Fruit fly (Drosophila melanogaster) whole organism, embryonic: Measurements from ENCODE around the gene CG8281.

Experiments
- CG10979 ChIP-seq: fragments of 200-800 bp; sonication (Bioruptor generic); optimal IDR thresholded peaks from 2 replicates; lab custom pipeline; 2018; ENCODE audit warnings: missing biosample characterization, mild to moderate bottlenecking, missing genetic modification characterization, moderate library complexity
- CG1233 ChIP-seq: fragments of 200-800 bp; sonication (Bioruptor generic); optimal IDR thresholded peaks from 4 replicates; lab custom pipeline; 2018; ENCODE audit warnings: missing biosample characterization, mild to moderate bottlenecking, missing genetic modification characterization
- CG12659 ChIP-seq: fragments of 200-800 bp; sonication (Bioruptor generic); optimal IDR thresholded peaks from 3 replicates; lab custom pipeline; 2017; ENCODE audit warnings: mild to moderate bottlenecking, missing biosample characterization, missing genetic modification reagents, missing genetic modification characterization
- CG13123 ChIP-seq: fragments of 200-800 bp; sonication (Bioruptor generic); optimal IDR thresholded peaks from 2 replicates; lab custom pipeline; 2016; ENCODE audit warnings: missing biosample characterization, missing genetic modification characterization
- CG13775 ChIP-seq: fragments of 200-800 bp; sonication (Bioruptor generic); optimal IDR thresholded peaks from 3 replicates; lab custom pipeline; 2017; ENCODE audit warnings: missing biosample characterization, mild to moderate bottlenecking, missing genetic modification characterization
- CG15601 ChIP-seq: fragments of 200-800 bp; sonication (Bioruptor generic); optimal IDR thresholded peaks from 3 replicates; lab custom pipeline; 2019; ENCODE audit warnings: missing biosample characterization, mild to moderate bottlenecking, missing genetic modification characterization, moderate library complexity
- CG17361 ChIP-seq: fragments of 200-800 bp; sonication (Bioruptor generic); IDR thresholded peaks from 3 replicates; pipeline ENCODE4 v1.3.6; 2022; ENCODE audit warnings: missing biosample characterization, missing genetic modification characterization
- CG17612 ChIP-seq: fragments of 200-800 bp; sonication (Bioruptor generic); IDR thresholded peaks from 2 replicates; pipeline ENCODE4 v1.3.6; 2022; ENCODE audit warnings: missing biosample characterization, missing genetic modification characterization
- CG18476 ChIP-seq: fragments of 200-800 bp; sonication (Bioruptor generic); optimal IDR thresholded peaks from 2 replicates; lab custom pipeline; 2016; ENCODE audit warnings: missing biosample characterization, mild to moderate bottlenecking, missing genetic modification characterization
- CG32772 ChIP-seq: fragments of 200-800 bp; sonication (Bioruptor generic); IDR thresholded peaks from 2 replicates; pipeline ENCODE4 v1.3.6; 2022; ENCODE audit warnings: missing biosample characterization, missing genetic modification characterization
- CG4282 ChIP-seq: fragments of 200-800 bp; sonication (Bioruptor generic); optimal IDR thresholded peaks from 2 replicates; lab custom pipeline; 2016; ENCODE audit warnings: missing biosample characterization, missing genetic modification characterization
- CG4854 ChIP-seq: fragments of 200-800 bp; sonication (Bioruptor generic); optimal IDR thresholded peaks from 2 replicates; lab custom pipeline; 2016; ENCODE audit warnings: missing biosample characterization, missing genetic modification characterization, inconsistent platforms
- CG5953 ChIP-seq: fragments of 200-800 bp; sonication (Bioruptor generic); IDR thresholded peaks from 2 replicates; pipeline ENCODE4 v1.3.6; 2022; ENCODE audit warnings: missing biosample characterization, missing genetic modification characterization
- CG6791 ChIP-seq: fragments of 200-800 bp; sonication (Bioruptor generic); IDR thresholded peaks from 3 replicates; pipeline ENCODE4 v1.3.6; 2022; ENCODE audit warnings: missing biosample characterization, missing genetic modification characterization; ENCODE audit not compliant: partially characterized antibody
- D19B ChIP-seq: fragments of 200-800 bp; sonication (Bioruptor generic); optimal IDR thresholded peaks from 2 replicates; lab custom pipeline; 2017; ENCODE audit warnings: missing biosample characterization, mild to moderate bottlenecking, missing genetic modification characterization
- Fer2 ChIP-seq: fragments of 200-800 bp; sonication (Bioruptor generic); optimal IDR thresholded peaks from 2 replicates; lab custom pipeline; 2018; ENCODE audit warnings: missing biosample characterization, mild to moderate bottlenecking, missing genetic modification characterization, moderate library complexity
- Fer3 ChIP-seq: fragments of 200-800 bp; sonication (Bioruptor generic); optimal IDR thresholded peaks from 2 replicates; lab custom pipeline; 2018; ENCODE audit warnings: missing biosample characterization, mild to moderate bottlenecking, missing genetic modification characterization, moderate library complexity
- Max ChIP-seq: fragments of 200-800 bp; sonication (Bioruptor generic); optimal IDR thresholded peaks from 2 replicates; lab custom pipeline; 2016; ENCODE audit warnings: missing biosample characterization, mild to moderate bottlenecking, missing genetic modification characterization
- NfI ChIP-seq: fragments of 200-800 bp; sonication (Bioruptor generic); optimal IDR thresholded peaks from 3 replicates; lab custom pipeline; 2018; ENCODE audit warnings: missing biosample characterization, mild to moderate bottlenecking, missing genetic modification characterization, moderate library complexity
- Oli ChIP-seq: fragments of 200-800 bp; sonication (Bioruptor generic); optimal IDR thresholded peaks from 2 replicates; lab custom pipeline; 2018; ENCODE audit warnings: missing biosample characterization, mild to moderate bottlenecking, missing genetic modification characterization, moderate library complexity
- Pdp1 ChIP-seq, 2 experiments: fragments of 200-800 bp; sonication (Bioruptor generic); optimal IDR thresholded peaks; 3 replicates each; lab custom pipeline; 2016; ENCODE audit warnings: missing biosample characterization in 2 of 2, missing genetic modification characterization in 2 of 2, mild to moderate bottlenecking in 1 of 2, moderate library complexity in 1 of 2
- Ravus ChIP-seq: fragments of 200-800 bp; sonication (Bioruptor generic); IDR thresholded peaks from 2 replicates; pipeline ENCODE4 v1.3.6; 2022; ENCODE audit warnings: missing biosample characterization, missing genetic modification characterization
- Xrp1 ChIP-seq: fragments of 200-800 bp; sonication (Bioruptor generic); IDR thresholded peaks from 2 replicates; pipeline ENCODE4 v1.3.6; 2022; ENCODE audit warnings: missing biosample characterization, missing genetic modification characterization
- ara ChIP-seq: fragments of 200-800 bp; sonication (Bioruptor generic); IDR thresholded peaks from 2 replicates; pipeline ENCODE4 v1.3.6; 2022; ENCODE audit warnings: missing biosample characterization, missing genetic modification characterization
- bcd ChIP-seq: fragments of 200-800 bp; sonication (Bioruptor generic); optimal IDR thresholded peaks from 2 replicates; lab custom pipeline; 2017; ENCODE audit warnings: missing biosample characterization, mild to moderate bottlenecking, missing genetic modification characterization
- caup ChIP-seq: fragments of 200-800 bp; sonication (Bioruptor generic); optimal IDR thresholded peaks from 3 replicates; lab custom pipeline; 2017; ENCODE audit warnings: missing biosample characterization, mild to moderate bottlenecking, missing genetic modification characterization, moderate library complexity; ENCODE audit not compliant: severe bottlenecking
- crp ChIP-seq, 2 experiments: fragments of 200-800 bp; sonication (Bioruptor generic); optimal IDR thresholded peaks; 2 replicates in 1 of 2; 3 replicates in 1 of 2; lab custom pipeline; 2017; ENCODE audit warnings: missing biosample characterization in 2 of 2, missing genetic modification characterization in 2 of 2, mild to moderate bottlenecking in 1 of 2, moderate library complexity in 1 of 2
- da ChIP-seq: fragments of 200-800 bp; sonication (Bioruptor generic); optimal IDR thresholded peaks from 2 replicates; lab custom pipeline; 2016; ENCODE audit warnings: missing biosample characterization, missing genetic modification characterization
- dpn ChIP-seq, 2 experiments: fragments of 200-800 bp; sonication (Bioruptor generic); optimal IDR thresholded peaks; 3 replicates each; lab custom pipeline; 2016; ENCODE audit warnings: missing biosample characterization in 2 of 2, missing genetic modification characterization in 2 of 2
- ems ChIP-seq: fragments of 200-800 bp; sonication (Bioruptor generic); optimal IDR thresholded peaks from 3 replicates; lab custom pipeline; 2016; ENCODE audit warnings: missing biosample characterization, missing genetic modification characterization
- fd102C ChIP-seq: fragments of 200-800 bp; sonication (Bioruptor generic); optimal IDR thresholded peaks from 2 replicates; lab custom pipeline; 2018; ENCODE audit warnings: missing biosample characterization, mild to moderate bottlenecking, missing genetic modification characterization, moderate library complexity
- ham ChIP-seq: fragments of 200-800 bp; sonication (Bioruptor generic); IDR thresholded peaks from 2 replicates; pipeline ENCODE4 v1.3.6; 2022; ENCODE audit warnings: missing biosample characterization, missing genetic modification characterization
- insv ChIP-seq, 2 experiments: fragments of 200-800 bp; sonication (Bioruptor generic); optimal IDR thresholded peaks; 3 replicates each; lab custom pipeline; 2016 to 2018; ENCODE audit warnings: missing biosample characterization in 2 of 2, missing genetic modification characterization in 2 of 2
- klu ChIP-seq: fragments of 200-800 bp; sonication (Bioruptor generic); IDR thresholded peaks from 2 replicates; pipeline ENCODE4 v1.3.6; 2022; ENCODE audit warnings: missing biosample characterization, missing genetic modification characterization
- nerfin-2 ChIP-seq: fragments of 200-800 bp; sonication (Bioruptor generic); IDR thresholded peaks from 2 replicates; pipeline ENCODE4 v1.3.6; 2022; ENCODE audit warnings: missing biosample characterization, missing genetic modification characterization; ENCODE audit not compliant: partially characterized antibody
- phol ChIP-seq: fragments of 200-800 bp; sonication (Bioruptor generic); optimal IDR thresholded peaks from 3 replicates; lab custom pipeline; 2018; ENCODE audit warnings: missing biosample characterization, mild to moderate bottlenecking, missing genetic modification characterization, moderate library complexity
- pita ChIP-seq: fragments of 200-800 bp; sonication (Bioruptor generic); optimal IDR thresholded peaks from 2 replicates; lab custom pipeline; 2017; ENCODE audit warnings: missing biosample characterization, mild to moderate bottlenecking, missing genetic modification characterization
- pum ChIP-seq: fragments of 200-800 bp; sonication (Bioruptor generic); optimal IDR thresholded peaks from 2 replicates; lab custom pipeline; 2016; ENCODE audit warnings: missing biosample characterization, missing genetic modification characterization
- row ChIP-seq: fragments of 200-800 bp; sonication (Bioruptor generic); IDR thresholded peaks from 3 replicates; pipeline ENCODE4 v1.3.6; 2022; ENCODE audit warnings: missing biosample characterization, missing genetic modification characterization
- sim ChIP-seq: fragments of 200-800 bp; sonication (Bioruptor generic); IDR thresholded peaks from 2 replicates; pipeline ENCODE4 v1.3.6; 2022; ENCODE audit warnings: missing biosample characterization, missing genetic modification characterization
- so ChIP-seq: fragments of 200-800 bp; sonication (Bioruptor generic); IDR thresholded peaks from 3 replicates; pipeline ENCODE4 v1.3.6; 2022; ENCODE audit warnings: missing biosample characterization, missing genetic modification characterization
- sob ChIP-seq: fragments of 200-800 bp; sonication (Bioruptor generic); IDR thresholded peaks from 2 replicates; pipeline ENCODE4 v1.3.6; 2022; ENCODE audit warnings: missing biosample characterization, missing genetic modification characterization
- tin ChIP-seq: fragments of 200-800 bp; sonication (Bioruptor generic); optimal IDR thresholded peaks from 3 replicates; lab custom pipeline; 2016; ENCODE audit warnings: missing biosample characterization, missing genetic modification characterization
- toy ChIP-seq: fragments of 200-800 bp; sonication (Bioruptor generic); IDR thresholded peaks from 2 replicates; pipeline ENCODE4 v1.3.6; 2022; ENCODE audit warnings: missing biosample characterization, missing genetic modification characterization
- tx ChIP-seq: fragments of 200-800 bp; sonication (Bioruptor generic); optimal IDR thresholded peaks from 2 replicates; lab custom pipeline; 2016; ENCODE audit warnings: missing biosample characterization, missing genetic modification characterization
- vfl ChIP-seq: fragments of 200-800 bp; sonication (Bioruptor generic); optimal IDR thresholded peaks from 2 replicates; lab custom pipeline; 2016; ENCODE audit warnings: missing biosample characterization, missing genetic modification characterization
- wdn ChIP-seq: fragments of 200-800 bp; sonication (Bioruptor generic); IDR thresholded peaks from 2 replicates; pipeline ENCODE4 v1.3.6; 2022; ENCODE audit warnings: missing biosample characterization, missing genetic modification characterization
- zen ChIP-seq: fragments of 200-800 bp; sonication (Bioruptor generic); optimal IDR thresholded peaks from 3 replicates; lab custom pipeline; 2018; ENCODE audit warnings: missing biosample characterization, mild to moderate bottlenecking, missing genetic modification characterization, moderate library complexity
- zfh1 ChIP-seq: fragments of 200-800 bp; sonication (Bioruptor generic); IDR thresholded peaks from 3 replicates; pipeline ENCODE4 v1.3.6; 2022; ENCODE audit warnings: missing biosample characterization, missing genetic modification characterization

Gene CG8281

DNA sequence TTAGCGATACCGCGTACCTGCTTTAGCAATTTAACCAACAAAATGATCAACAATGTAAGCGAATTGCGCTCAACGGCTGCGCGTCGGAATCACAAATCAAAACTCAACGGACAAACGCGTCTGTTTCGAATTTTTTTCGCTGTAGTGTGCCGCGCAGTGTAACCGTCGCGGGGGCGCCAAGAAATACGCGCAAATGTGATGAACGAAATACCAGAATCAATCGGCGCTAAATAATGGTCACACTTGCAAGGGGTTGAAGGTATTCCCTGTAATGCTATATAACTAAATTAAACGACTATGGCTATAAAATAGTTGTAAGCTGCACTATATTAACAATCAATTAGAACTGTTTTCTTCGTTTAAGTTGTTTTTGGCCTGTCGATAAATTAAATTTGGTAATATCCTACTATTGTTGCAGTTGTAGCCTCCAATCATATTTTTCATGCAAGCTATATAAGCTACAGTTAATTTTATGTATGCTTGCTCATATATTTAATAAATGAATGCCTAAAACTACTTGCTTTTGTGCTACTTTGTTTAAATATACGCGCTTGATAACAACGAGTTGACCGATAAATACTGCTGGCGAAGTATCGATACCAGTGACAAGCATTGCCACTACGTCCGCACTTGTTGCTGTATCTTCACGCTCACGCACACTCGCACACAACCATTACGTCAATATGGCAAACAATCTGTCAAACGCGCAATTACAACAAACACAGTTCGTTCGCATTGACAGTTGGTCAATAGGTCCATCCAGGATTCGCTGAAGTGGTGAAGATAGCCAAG is at the start of gene CG8281, which contains the start of gene pbl (continued):
- TF ChIP-seq dpn (GFP tag; optimal IDR thresholded peaks at IDR 0.05; lab: Kevin White, UChicago) (peak in 1 of 2 experiments; percentile 19), CG4854 (no peak), CG1233 (peak; percentile 29), so (0 out of 3 replicates have a peak, but pooled peaks have one; percentile 4), bcd (GFP tag; lab: Kevin White, UChicago) (peak; percentile 47), Oli (tag; lab: Kevin White, UChicago) (peak; percentile 29), CG12659 (GFP tag; lab: Kevin White, UChicago) (peak; percentile 68), D19B (GFP tag; lab: Kevin White, UChicago) (no peak), CG32772 (GFP tag; lab: Robert Waterston, UW) (peak; percentile 50; the same call in 1 of the 2 replicates), NfI (GFP tag; lab: Kevin White, UChicago) (no peak), klu (no peak), fd102C (no peak), crp (GFP tag; optimal IDR thresholded peaks at IDR 0.05; lab: Kevin White, UChicago) (peak in 1 of 2 experiments; percentile 12), pum (GFP tag; lab: Kevin White, UChicago) (no peak), CG5953 (GFP tag; lab: Robert Waterston, UW) (no peak), CG13123 (GFP tag; lab: Kevin White, UChicago) (peak; percentile 35), toy (no peak), CG18476 (no peak), Max (GFP tag; lab: Kevin White, UChicago) (no peak), vfl (GFP tag; lab: Kevin White, UChicago) (no peak), CG4282 (GFP tag; lab: Kevin White, UChicago) (no peak), insv (GFP tag; optimal IDR thresholded peaks at IDR 0.05; lab: Kevin White, UChicago) (no peak), Fer2 (tag; lab: Kevin White, UChicago) (no peak), da (no peak), pita (GFP tag; lab: Kevin White, UChicago) (no peak), CG17361 (GFP tag; lab: Robert Waterston, UW) (peak; percentile 81), phol (tag; lab: Kevin White, UChicago) (peak; percentile 56), CG13775 (GFP tag; lab: Kevin White, UChicago) (peak; percentile 71), CG6791 (GFP tag; lab: Robert Waterston, UW) (peak; percentile 75; the same call in 2 of the 3 replicates), Fer3 (peak; percentile 24), zfh1 (peak; percentile 68), ems (GFP tag; lab: Kevin White, UChicago) (no peak), CG10979 (tag; lab: Kevin White, UChicago) (no peak), Xrp1 (peak; percentile 31; the same call in 1 of the 2 replicates), sim (GFP tag; lab: Robert Waterston, UW) (no peak), ham (GFP tag; lab: Robert Waterston, UW) (no peak), nerfin-2 (GFP tag; lab: Robert Waterston, UW) (peak; percentile 46; the same call in 1 of the 2 replicates), tin (GFP tag; lab: Kevin White, UChicago) (peak; percentile 66), zen (tag; lab: Kevin White, UChicago) (peak; percentile 5), row (GFP tag; lab: Robert Waterston, UW) (peak; percentile 76), Pdp1 (GFP tag; optimal IDR thresholded peaks at IDR 0.05; lab: Kevin White, UChicago) (peak; percentile 9 to 88), wdn (peak; percentile 52; the same call in 1 of the 2 replicates), CG15601 (tag; lab: Kevin White, UChicago) (peak; percentile 41), Ravus (GFP tag; lab: Robert Waterston, UW) (no peak), caup (peak; percentile 49), sob (GFP tag; lab: Robert Waterston, UW) (no peak; the same call in 1 of the 2 replicates), CG17612 (GFP tag; lab: Robert Waterston, UW) (no peak), tx (no peak), ara (GFP tag; lab: Robert Waterston, UW) (no peak)
